Worm (Caenorhabditis elegans): ENCODE results near the gene twk-22.

ce11 chrX:16321864-16322263 is 15.6 kb downstream of the twk-22 start:
- TF ChIP-seq klf-2 (GFP tag; conservative IDR thresholded peaks at IDR 0.05) (no peak), T22C8.4 (GFP tag; IDR thresholded peaks at IDR 0.05) (no peak), med-1 (GFP tag; optimal IDR thresholded peaks at IDR 0.05; ENCODE audit: insufficient read depth) (no peak), ztf-23 (GFP tag; IDR thresholded peaks at IDR 0.05) (no peak), ref-1 (GFP tag; conservative IDR thresholded peaks at IDR 0.05) (no peak), tab-1 (GFP tag; IDR thresholded peaks at IDR 0.05) (no peak)

All from whole organism, midembryonic.